Fruit fly (Drosophila melanogaster) whole organism, wandering third instar larva: Measurements from ENCODE around the gene vri.

Source experiments
- Hr78 ChIP-seq: fragments of >200 bp; optimal IDR thresholded peaks from 2 replicates; lab custom pipeline; 2017; ENCODE audit warnings: missing biosample characterization, missing genetic modification characterization
- Mio ChIP-seq: sonication (Bioruptor generic); optimal IDR thresholded peaks from 2 replicates; lab custom pipeline; 2016; ENCODE audit warnings: missing biosample characterization, missing genetic modification characterization
- br ChIP-seq: fragments of 200-800 bp; sonication (Bioruptor generic); optimal IDR thresholded peaks from 2 replicates; lab custom pipeline; 2016; ENCODE audit warnings: missing biosample characterization, missing genetic modification characterization
- lola ChIP-seq: fragments of >200 bp; optimal IDR thresholded peaks from 2 replicates; lab custom pipeline; 2017; ENCODE audit warnings: missing biosample characterization, missing genetic modification characterization

dm6 chr2L:5294392-5295244 is 5.9 kb downstream of the vri start:
- TF ChIP-seq lola (no peak), Mio (GFP tag; lab: Kevin White, UChicago) (no peak), Hr78 (GFP tag; lab: Kevin White, UChicago) (no peak), br (GFP tag; lab: Kevin White, UChicago) (no peak)
